Worm (Caenorhabditis elegans): Measurements from ENCODE around the gene F10D7.5.

Gene F10D7.5

DNA sequence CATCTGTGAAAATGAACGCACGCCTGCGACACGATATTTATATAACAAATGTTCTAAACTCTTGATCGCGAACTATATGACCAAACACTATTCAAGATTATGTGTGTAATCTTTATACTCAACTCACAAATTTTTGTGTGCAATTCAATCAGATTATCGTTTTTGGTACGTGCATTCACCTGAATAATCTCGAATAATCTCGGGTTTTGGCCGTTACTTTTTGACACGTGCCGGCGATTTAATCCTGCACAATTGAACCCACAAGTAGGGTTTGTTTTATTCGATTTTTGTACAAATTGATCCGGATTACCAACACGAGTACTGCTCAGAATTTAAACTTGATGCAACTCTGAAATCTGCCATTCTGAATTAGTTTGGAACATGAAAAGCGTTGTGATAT lies 5.0 kb upstream of the F10D7.5 start, which contains the start of the genes vap-1 and F11C7.2:
Gene vap-1 (minus strand): TSS at position 101 of the 400 bp plus-strand sequence.
Gene F11C7.2 (plus strand): TSS at position 359 of the 400 bp plus-strand sequence.
- no peak for TF ChIP-seq ceh-34 (tag; optimal IDR thresholded peaks at IDR 0.05)
- TF ChIP-seq ttx-3 (tag; optimal IDR thresholded peaks at IDR 0.05), result no peak
- no peak for TF ChIP-seq eyg-1 (tag; optimal IDR thresholded peaks at IDR 0.05)
- no peak for TF ChIP-seq pha-4 (tag; optimal IDR thresholded peaks at IDR 0.05)
- TF ChIP-seq hlh-8 (tag; optimal IDR thresholded peaks at IDR 0.05), result no peak
- TF ChIP-seq K09A11.1 (tag; optimal IDR thresholded peaks at IDR 0.05; ENCODE audit: insufficient read depth), result no peak
- no peak for TF ChIP-seq sox-4 (tag; optimal IDR thresholded peaks at IDR 0.05)
- no peak for TF ChIP-seq lin-11 (tag; optimal IDR thresholded peaks at IDR 0.05)
- TF ChIP-seq Y22D7AL.16 (tag; optimal IDR thresholded peaks at IDR 0.05), result no peak
- TF ChIP-seq ets-4 (tag; optimal IDR thresholded peaks at IDR 0.05), result no peak

DNA sequence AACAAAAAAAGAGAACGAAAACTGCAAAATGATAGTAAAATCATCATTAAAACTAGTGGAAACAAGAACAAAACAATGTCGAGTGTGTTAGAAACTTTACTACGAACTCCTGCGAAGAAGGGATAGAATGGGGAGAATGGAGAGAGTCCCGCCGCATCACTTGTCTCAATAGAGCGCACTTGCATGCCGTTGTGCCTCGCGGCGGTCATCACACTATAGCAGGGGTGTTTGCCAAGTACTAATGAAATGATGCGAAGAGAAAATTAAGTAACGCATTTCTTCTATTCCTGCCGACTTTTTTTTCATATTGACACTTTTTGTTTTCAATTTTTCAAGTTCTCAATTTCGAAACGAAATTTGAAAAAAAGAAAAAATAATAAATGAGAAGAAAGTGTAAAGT lies 767 bp upstream of the F10D7.5 start:
- TF ChIP-seq ceh-34 (tag; optimal IDR thresholded peaks at IDR 0.05) (peak; percentile 21), ref-2 (tag; optimal IDR thresholded peaks at IDR 0.05) (peak; percentile 9), syd-9 (tag; optimal IDR thresholded peaks at IDR 0.05) (peak; percentile 24), pha-2 (tag; optimal IDR thresholded peaks at IDR 0.05) (no peak), unc-55 (GFP tag; optimal IDR thresholded peaks at IDR 0.05) (peak; percentile 43), ceh-45 (GFP tag; IDR thresholded peaks at IDR 0.05) (no peak), K02D7.2 (tag; optimal IDR thresholded peaks at IDR 0.05) (no peak), tbx-2 (tag; optimal IDR thresholded peaks at IDR 0.05) (peak; percentile 56), pat-9 (tag; optimal IDR thresholded peaks at IDR 0.05) (no peak), nfya-1 (tag; optimal IDR thresholded peaks at IDR 0.05) (peak; percentile 36), rnt-1 (tag; optimal IDR thresholded peaks at IDR 0.05) (peak; percentile 29), gmeb-2 (tag; optimal IDR thresholded peaks at IDR 0.05) (no peak), fkh-10 (GFP tag; optimal IDR thresholded peaks at IDR 0.05) (no peak), unc-42 (tag; optimal IDR thresholded peaks at IDR 0.05) (peak; percentile 91), ceh-14 (tag; optimal IDR thresholded peaks at IDR 0.05) (peak; percentile 67), C38D4.7 (GFP tag; optimal IDR thresholded peaks at IDR 0.05) (no peak), C08G9.2 (tag; optimal IDR thresholded peaks at IDR 0.05) (no peak), elt-2 (tag; optimal IDR thresholded peaks at IDR 0.05) (no peak), ceh-18 (tag; optimal IDR thresholded peaks at IDR 0.05) (peak; percentile 56), K09A11.1 (tag; optimal IDR thresholded peaks at IDR 0.05; ENCODE audit: insufficient read depth) (no peak), ceh-31 (tag; optimal IDR thresholded peaks at IDR 0.05) (peak; percentile 72), hlh-30 (tag; optimal IDR thresholded peaks at IDR 0.05; ENCODE audit: insufficient read depth) (peak; percentile 67), hlh-6 (tag; optimal IDR thresholded peaks at IDR 0.05) (no peak), sdc-2 (tag; optimal IDR thresholded peaks at IDR 0.05) (peak; percentile 75)

DNA sequence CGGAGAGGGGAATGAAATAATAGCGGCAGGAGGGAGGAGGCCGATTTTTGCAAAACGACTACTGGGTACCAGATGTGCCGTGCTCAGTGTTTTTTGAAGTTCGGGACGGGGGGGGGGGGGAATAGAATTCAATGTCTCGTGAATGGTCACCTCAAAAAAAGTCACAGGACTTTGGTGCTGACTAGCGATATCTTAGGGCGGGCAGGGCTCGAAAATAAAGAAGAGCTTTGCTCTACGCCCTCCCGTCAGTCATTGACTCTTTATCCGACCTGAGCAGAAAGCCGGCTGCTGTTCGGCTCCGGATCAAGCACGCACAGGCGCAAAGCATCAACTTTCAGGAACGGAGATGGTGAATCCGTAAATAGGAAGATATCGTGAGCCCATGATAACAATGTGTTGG lies 884 bp downstream of the F10D7.5 start:
- TF ChIP-seq ref-2 (tag; optimal IDR thresholded peaks at IDR 0.05), result no peak
- TF ChIP-seq gmeb-2 (tag; optimal IDR thresholded peaks at IDR 0.05), result no peak
- TF ChIP-seq rnt-1 (tag; optimal IDR thresholded peaks at IDR 0.05), result no peak
- no peak for TF ChIP-seq ceh-9 (tag; optimal IDR thresholded peaks at IDR 0.05)
- TF ChIP-seq unc-55 (GFP tag; optimal IDR thresholded peaks at IDR 0.05), result no peak
- TF ChIP-seq hlh-6 (tag; optimal IDR thresholded peaks at IDR 0.05), result no peak
- TF ChIP-seq eyg-1 (tag; optimal IDR thresholded peaks at IDR 0.05), result no peak
- no peak for TF ChIP-seq sdc-2 (tag; optimal IDR thresholded peaks at IDR 0.05)

DNA sequence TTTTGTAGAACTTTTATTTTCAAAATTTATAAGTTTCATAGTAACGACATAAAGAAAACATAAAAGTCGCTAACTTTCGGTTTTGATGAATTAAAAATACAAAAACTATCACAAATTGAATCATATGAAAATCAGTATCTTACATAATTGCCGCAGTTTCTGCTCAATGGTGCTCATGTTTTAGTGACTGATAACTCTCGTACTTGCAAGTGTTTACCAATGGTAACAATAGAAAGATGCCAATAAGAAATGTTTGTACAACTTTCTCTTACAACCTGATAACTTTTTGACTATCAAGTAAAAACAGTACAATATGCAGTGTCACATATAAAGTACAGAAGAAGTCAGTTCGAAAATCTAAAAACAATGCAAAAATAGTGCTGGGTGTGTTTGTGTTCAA lies 5.3 kb downstream of the F10D7.5 start:
- TF ChIP-seq hlh-15 (tag; optimal IDR thresholded peaks at IDR 0.05) (no peak), ceh-24 (tag; optimal IDR thresholded peaks at IDR 0.05) (no peak), sox-2 (GFP tag; IDR thresholded peaks at IDR 0.05) (no peak), ceh-48 (tag; optimal IDR thresholded peaks at IDR 0.05) (no peak), K02D7.2 (tag; optimal IDR thresholded peaks at IDR 0.05) (no peak), F13H6.1 (tag; optimal IDR thresholded peaks at IDR 0.05) (no peak), pat-9 (tag; optimal IDR thresholded peaks at IDR 0.05) (no peak), nfya-1 (tag; optimal IDR thresholded peaks at IDR 0.05) (no peak), hlh-8 (tag; optimal IDR thresholded peaks at IDR 0.05) (no peak), pros-1 (tag; optimal IDR thresholded peaks at IDR 0.05) (no peak), ceh-22 (tag; optimal IDR thresholded peaks at IDR 0.05) (no peak), dve-1 (tag; optimal IDR thresholded peaks at IDR 0.05) (no peak), hlh-13 (GFP tag; optimal IDR thresholded peaks at IDR 0.05) (no peak), tbx-7 (tag; optimal IDR thresholded peaks at IDR 0.05) (no peak), Y22D7AL.16 (tag; optimal IDR thresholded peaks at IDR 0.05) (no peak), odd-2 (tag; optimal IDR thresholded peaks at IDR 0.05) (no peak), unc-3 (GFP tag; conservative IDR thresholded peaks at IDR 0.05) (no peak), unc-3 (tag; optimal IDR thresholded peaks at IDR 0.05) (no peak), ttx-3 (tag; optimal IDR thresholded peaks at IDR 0.05) (no peak), pqm-1 (tag; optimal IDR thresholded peaks at IDR 0.05) (no peak)
